Fruit fly (Drosophila melanogaster): ENCODE data around the gene CG7290.

DNA sequence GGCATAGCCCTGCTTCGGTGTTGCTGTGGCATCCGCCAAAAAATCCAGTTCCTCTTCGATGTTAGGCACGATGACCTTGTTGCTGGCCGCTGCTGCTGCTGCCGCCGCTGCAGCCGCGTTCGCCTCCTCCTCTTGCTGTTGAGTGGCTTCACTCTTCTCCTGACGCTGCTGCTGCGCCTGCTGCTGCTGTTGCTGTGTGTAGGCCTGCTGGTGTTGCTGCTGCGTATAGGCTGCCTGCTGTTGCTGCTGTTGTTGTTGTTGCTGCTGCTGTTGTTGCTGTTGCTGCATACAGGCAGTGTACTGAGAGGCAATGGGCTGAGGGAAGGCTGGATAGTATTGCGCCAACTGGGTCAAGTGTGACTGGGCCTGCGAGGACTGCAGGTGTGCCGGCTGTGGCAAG, 31.3 kb upstream of the CG7290 start:
- TF ChIP-seq ems (GFP tag; optimal IDR thresholded peaks at IDR 0.05) (no peak), Gug (GFP tag; IDR thresholded peaks at IDR 0.05) (no peak), hth (optimal IDR thresholded peaks at IDR 0.05) (no peak), CG1647 (GFP tag; optimal IDR thresholded peaks at IDR 0.05) (no peak), slp2 (GFP tag; optimal IDR thresholded peaks at IDR 0.05) (no peak), CG17385 (GFP tag; optimal IDR thresholded peaks at IDR 0.05) (no peak)

All from whole organism, embryonic.